Worm (Caenorhabditis elegans) whole organism, L1 larva: ENCODE results near the gene M02F4.2.

ENCODE experiments used
- C04F5.9 ChIP-seq: sonication (generic microtip); optimal IDR thresholded peaks from 2 replicates; lab custom pipeline; 2016; ENCODE audit warnings: missing genetic modification characterization, missing compliant biosample characterization
- C16A3.4 ChIP-seq: fragments of 150-350 bp; optimal IDR thresholded peaks from 2 replicates; lab custom pipeline; 2014; ENCODE audit warnings: missing biosample characterization, missing genetic modification characterization
- C34B4.2 ChIP-seq: sonication (generic microtip); optimal IDR thresholded peaks from 2 replicates; lab custom pipeline; 2017; ENCODE audit warnings: mild to moderate bottlenecking, missing genetic modification characterization, missing compliant biosample characterization
- F16B12.6 ChIP-seq: fragments of 150-350 bp; optimal IDR thresholded peaks from 2 replicates; lab custom pipeline; 2014; ENCODE audit warnings: missing biosample characterization, missing genetic modification characterization
- Y116A8C.19 ChIP-seq: sonication (generic microtip); optimal IDR thresholded peaks from 2 replicates; lab custom pipeline; 2016; ENCODE audit warnings: missing compliant biosample characterization, missing genetic modification characterization, borderline replicate concordance
- aly-2 ChIP-seq: fragments of 150-350 bp; optimal IDR thresholded peaks from 2 replicates; lab custom pipeline; 2014; ENCODE audit warnings: missing biosample characterization, missing genetic modification characterization
- ama-1 ChIP-seq: fragments of 150-350 bp; optimal IDR thresholded peaks from 2 replicates; lab custom pipeline; 2014
- ceh-63 ChIP-seq: fragments of 200-800 bp; sonication (Bioruptor generic); optimal IDR thresholded peaks from 2 replicates; lab custom pipeline; 2018; ENCODE audit warnings: mild to moderate bottlenecking, missing genetic modification characterization, missing compliant biosample characterization
- ceh-8 ChIP-seq: fragments of 200-800 bp; sonication (Bioruptor generic); optimal IDR thresholded peaks from 2 replicates; lab custom pipeline; 2018; ENCODE audit warnings: mild to moderate bottlenecking, missing genetic modification characterization, moderate library complexity, missing compliant biosample characterization
- ceh-82 ChIP-seq, 3 experiments: fragments of 150-350 bp in 1 of 3; sonication (generic microtip) in 2 of 3; optimal IDR thresholded peaks; 2 replicates each; lab custom pipeline; 2014 to 2017; ENCODE audit warnings: missing biosample characterization in 3 of 3, missing genetic modification characterization in 3 of 3
- ces-1 ChIP-seq: fragments of 150-350 bp; optimal IDR thresholded peaks from 2 replicates; lab custom pipeline; 2014; ENCODE audit warnings: missing biosample characterization, missing genetic modification reagents, missing genetic modification characterization
- dpl-1 ChIP-seq, 3 experiments: fragments of 150-350 bp in 2 of 3; sonication (generic microtip) in 1 of 3; optimal IDR thresholded peaks; 2 replicates each; lab custom pipeline; 2014 to 2017; ENCODE audit warnings: missing biosample characterization in 3 of 3, missing genetic modification characterization in 3 of 3, missing genetic modification reagents in 3 of 3
- efl-1 ChIP-seq, 4 experiments: fragments of 150-350 bp; optimal IDR thresholded peaks in 3 of 4; peaks in 1 of 4; 1 replicate in 1 of 4; 2 replicates in 3 of 4; lab custom pipeline; 2014; ENCODE audit warnings: missing biosample characterization in 2 of 4, missing genetic modification characterization in 2 of 4, missing genetic modification reagents in 2 of 4
- elt-3 ChIP-seq, 6 experiments: fragments of 150-350 bp in 1 of 6; sonication (generic microtip); optimal IDR thresholded peaks; 2 replicates each; lab custom pipeline; 2017 to 2018; ENCODE audit warnings: missing biosample characterization in 6 of 6, missing genetic modification characterization in 6 of 6, inconsistent platforms in 1 of 6
- fkh-10 ChIP-seq: sonication (generic microtip); optimal IDR thresholded peaks from 2 replicates; lab custom pipeline; 2017; ENCODE audit warnings: missing biosample characterization, missing genetic modification reagents, missing genetic modification characterization
- fkh-4 ChIP-seq: sonication (generic microtip); optimal IDR thresholded peaks from 2 replicates; lab custom pipeline; 2016; ENCODE audit warnings: missing compliant biosample characterization, missing genetic modification characterization, borderline replicate concordance
- fkh-8 ChIP-seq: sonication (generic microtip); optimal IDR thresholded peaks from 2 replicates; lab custom pipeline; 2016; ENCODE audit warnings: mild to moderate bottlenecking, missing genetic modification characterization, missing compliant biosample characterization
- hlh-4 ChIP-seq: sonication (generic microtip); optimal IDR thresholded peaks from 2 replicates; lab custom pipeline; 2016; ENCODE audit warnings: mild to moderate bottlenecking, missing genetic modification characterization, missing compliant biosample characterization
- isw-1 ChIP-seq: fragments of 200-800 bp; sonication (Bioruptor generic); IDR thresholded peaks from 2 replicates; pipeline ENCODE4 v1.3.6; 2022; ENCODE audit warnings: missing genetic modification characterization, missing compliant biosample characterization
- lin-14 ChIP-seq: fragments of 200-800 bp; sonication (Bioruptor generic); optimal IDR thresholded peaks from 2 replicates; lab custom pipeline; 2018; ENCODE audit warnings: mild to moderate bottlenecking, missing genetic modification characterization, moderate library complexity, missing compliant biosample characterization
- lin-15B ChIP-seq: fragments of 150-350 bp; sonication (generic microtip); optimal IDR thresholded peaks from 3 replicates; lab custom pipeline; 2014; ENCODE audit warnings: missing biosample characterization, missing genetic modification characterization
- lin-35 ChIP-seq, 2 experiments: fragments of 150-350 bp; optimal IDR thresholded peaks; 2 replicates each; lab custom pipeline; 2014; ENCODE audit warnings: missing biosample characterization in 2 of 2, missing genetic modification characterization in 2 of 2, missing genetic modification reagents in 2 of 2
- mep-1 ChIP-seq: fragments of 150-350 bp; optimal IDR thresholded peaks from 2 replicates; lab custom pipeline; 2014; ENCODE audit warnings: missing biosample characterization, missing genetic modification characterization
- nhr-47 ChIP-seq: sonication (generic microtip); optimal IDR thresholded peaks from 2 replicates; lab custom pipeline; 2016; ENCODE audit warnings: mild to moderate bottlenecking, missing genetic modification characterization, moderate library complexity, missing compliant biosample characterization
- nhr-71 ChIP-seq: sonication (generic microtip); optimal IDR thresholded peaks from 2 replicates; lab custom pipeline; 2016; ENCODE audit warnings: mild to moderate bottlenecking, missing genetic modification characterization, moderate library complexity, missing compliant biosample characterization
- nhr-76 ChIP-seq: sonication (generic microtip); optimal IDR thresholded peaks from 2 replicates; lab custom pipeline; 2017; ENCODE audit warnings: missing biosample characterization, missing genetic modification characterization
- nhr-84 ChIP-seq: sonication (generic microtip); optimal IDR thresholded peaks from 2 replicates; lab custom pipeline; 2017; ENCODE audit warnings: missing biosample characterization, missing genetic modification characterization
- nhr-85 ChIP-seq: sonication (generic microtip); peaks from one replicate; lab custom pipeline; 2016; ENCODE audit warnings: missing genetic modification characterization, inconsistent platforms, missing compliant biosample characterization
- pag-3 ChIP-seq: sonication (generic microtip); optimal IDR thresholded peaks from 2 replicates; lab custom pipeline; 2017; ENCODE audit warnings: missing genetic modification characterization, mild to moderate bottlenecking, missing compliant biosample characterization, antibody characterized with exemption, borderline replicate concordance; ENCODE audit not compliant: insufficient read depth
- pax-3 ChIP-seq: fragments of 200-800 bp; sonication (Bioruptor generic); optimal IDR thresholded peaks from 2 replicates; lab custom pipeline; 2018; ENCODE audit warnings: mild to moderate bottlenecking, missing genetic modification characterization, moderate library complexity, missing compliant biosample characterization
- rnt-1 ChIP-seq: sonication (generic microtip); optimal IDR thresholded peaks from 2 replicates; lab custom pipeline; 2016; ENCODE audit warnings: mild to moderate bottlenecking, missing genetic modification characterization, moderate library complexity, missing compliant biosample characterization
- skn-1 ChIP-seq: fragments of 150-350 bp; optimal IDR thresholded peaks from 2 replicates; lab custom pipeline; 2014; ENCODE audit warnings: missing biosample characterization, missing genetic modification characterization
- swsn-7 ChIP-seq: sonication (generic microtip); optimal IDR thresholded peaks from 2 replicates; lab custom pipeline; 2016; ENCODE audit warnings: missing genetic modification characterization, missing compliant biosample characterization
- tbx-2 ChIP-seq: sonication (generic microtip); optimal IDR thresholded peaks from 2 replicates; lab custom pipeline; 2016; ENCODE audit warnings: missing genetic modification characterization, missing compliant biosample characterization
- unc-130 ChIP-seq: fragments of 150-350 bp; optimal IDR thresholded peaks from 2 replicates; lab custom pipeline; 2017; ENCODE audit warnings: missing biosample characterization, missing genetic modification characterization, inconsistent platforms
- unc-98 ChIP-seq: fragments of 200-800 bp; sonication (Bioruptor generic); IDR thresholded peaks from 2 replicates; pipeline ENCODE4 v1.3.6; 2022; ENCODE audit warnings: missing genetic modification characterization, missing compliant biosample characterization
- vab-15 ChIP-seq: sonication (generic microtip); optimal IDR thresholded peaks from 2 replicates; lab custom pipeline; 2017; ENCODE audit warnings: missing genotype, mild to moderate bottlenecking, missing genetic modification characterization, missing compliant biosample characterization
- xbp-1 ChIP-seq: sonication (generic microtip); optimal IDR thresholded peaks from 2 replicates; lab custom pipeline; 2016; ENCODE audit warnings: missing genetic modification characterization, missing compliant biosample characterization
- zag-1 ChIP-seq: fragments of 150-350 bp; optimal IDR thresholded peaks from 2 replicates; lab custom pipeline; 2014; ENCODE audit warnings: missing biosample characterization, missing genetic modification characterization
- ztf-4 ChIP-seq: fragments of 150-350 bp; optimal IDR thresholded peaks from 2 replicates; lab custom pipeline; 2014; ENCODE audit warnings: missing biosample characterization, missing genetic modification characterization

M02F4.2 gene

DNA sequence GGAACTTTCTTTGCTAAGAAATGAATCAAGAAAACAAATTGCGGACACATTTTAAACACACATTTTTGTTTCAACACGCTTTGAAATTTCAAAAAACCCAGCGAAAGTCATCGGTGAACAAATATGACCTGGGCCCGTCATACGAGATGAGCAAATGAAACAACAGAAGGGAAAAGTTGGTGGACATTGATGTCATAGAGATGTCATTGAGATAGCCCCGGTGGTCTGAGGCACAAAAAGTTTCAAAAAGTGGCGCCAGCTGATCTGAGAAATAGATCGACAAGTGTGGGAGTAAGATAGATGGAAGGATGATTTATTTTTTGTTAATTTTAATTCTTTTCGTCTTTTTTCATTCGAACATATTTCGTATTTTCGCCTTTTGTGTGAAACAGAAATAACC lies 14.6 kb upstream of the M02F4.2 start:
- TF ChIP-seq C04F5.9 (no peak), ces-1 (no peak), efl-1 (optimal IDR thresholded peaks at IDR 0.05; lab: Kevin White, UChicago) (no peak), efl-1 (GFP tag; optimal IDR thresholded peaks at IDR 0.05 in 1 of 2; lab: Kevin White, UChicago) (peak in 1 of 2 experiments; percentile 60), ceh-63 (GFP tag; lab: Kevin White, UChicago) (no peak), swsn-7 (tag; lab: Kevin White, UChicago) (no peak), F16B12.6 (tag; lab: Kevin White, UChicago) (no peak), lin-14 (GFP tag; lab: Kevin White, UChicago) (peak; percentile 20), nhr-84 (tag; lab: Kevin White, UChicago) (no peak), rnt-1 (tag; lab: Kevin White, UChicago) (peak; percentile 68)
- TF ChIP-seq, all 84 proteins: peak for 3

DNA sequence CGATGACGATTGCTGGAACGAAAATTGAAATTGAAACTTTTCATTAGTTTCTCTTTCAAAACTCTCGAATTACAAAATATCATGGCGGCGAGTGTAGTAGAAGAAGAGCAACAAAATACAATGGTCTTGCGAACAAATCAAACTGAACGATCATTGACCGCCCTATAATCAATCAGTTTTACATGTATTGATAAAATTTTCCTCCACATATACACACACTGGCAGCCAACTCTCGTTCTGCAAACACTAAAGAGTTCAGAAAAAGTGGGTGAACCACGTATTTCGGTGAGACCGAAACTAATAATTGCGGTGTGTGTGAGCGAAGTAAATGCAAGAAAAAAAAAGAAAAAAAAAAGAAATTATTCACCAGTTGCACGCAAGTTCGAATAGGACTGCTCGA lies 13.1 kb upstream of the M02F4.2 start:
- TF ChIP-seq nhr-85 (tag; lab: Kevin White, UChicago) (peak; percentile 31), fkh-8 (no peak)
- TF ChIP-seq, all 84 proteins: peak for 1

DNA sequence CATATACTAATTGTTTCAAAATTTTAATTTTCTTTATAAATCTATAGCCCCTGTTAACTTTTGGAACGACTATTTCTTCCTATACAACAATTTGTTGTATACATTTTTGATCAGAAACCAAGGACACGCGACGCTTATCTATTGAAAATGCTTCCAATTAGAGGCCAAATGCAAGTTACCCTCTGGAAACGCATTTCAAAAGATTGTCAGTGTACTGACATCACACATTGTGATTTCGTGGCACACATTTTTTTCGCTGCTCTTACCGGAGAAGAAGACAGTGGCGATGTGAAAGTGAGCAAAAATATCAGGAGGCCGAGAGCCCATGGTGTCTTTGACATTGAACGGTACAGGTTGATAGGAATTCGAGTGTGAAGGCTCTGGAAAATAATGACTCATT lies 11.4 kb upstream of the M02F4.2 start, which contains the start of gene cnnm-3:
Gene cnnm-3 (minus strand): TSS at position 382 of the 400 bp plus-strand sequence.
- TF ChIP-seq C04F5.9 (no peak), unc-98 (GFP tag; lab: Robert Waterston, UW) (no peak), elt-3 (tag; optimal IDR thresholded peaks at IDR 0.05; lab: Kevin White, UChicago) (no peak), ztf-4 (no peak), pax-3 (tag; lab: Kevin White, UChicago) (no peak), nhr-47 (no peak)

DNA sequence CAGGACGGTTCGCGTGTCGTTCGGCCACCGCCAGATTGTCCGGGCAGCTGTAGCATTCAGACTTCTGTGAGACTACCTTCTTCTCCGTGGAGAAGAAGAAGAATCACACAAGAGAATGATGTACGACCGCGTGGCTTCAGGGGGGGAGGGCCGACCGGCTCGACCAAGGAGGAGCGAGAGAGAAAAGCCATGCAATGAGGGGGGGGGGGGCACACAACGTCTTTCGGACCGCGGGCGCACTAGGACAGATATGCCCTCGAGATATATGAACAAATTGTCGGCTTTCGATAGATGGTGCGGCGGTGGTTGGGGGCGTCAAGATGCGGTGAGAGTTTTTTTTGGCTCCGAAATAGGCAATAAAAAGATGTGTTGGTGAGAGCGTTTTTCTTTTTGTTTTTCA lies 6.5 kb upstream of the M02F4.2 start:
- TF ChIP-seq lin-14 (GFP tag; lab: Kevin White, UChicago) (peak; percentile 62), lin-35 (GFP tag; optimal IDR thresholded peaks at IDR 0.05; lab: Kevin White, UChicago) (no peak), rnt-1 (tag; lab: Kevin White, UChicago) (peak; percentile 6), vab-15 (tag; lab: Kevin White, UChicago) (no peak), efl-1 (optimal IDR thresholded peaks at IDR 0.05; lab: Kevin White, UChicago) (no peak), efl-1 (GFP tag; optimal IDR thresholded peaks at IDR 0.05 in 1 of 2; lab: Kevin White, UChicago) (peak in 1 of 2 experiments; percentile 72)
- TF ChIP-seq, all 84 proteins: peak for 3

ce11 chrX:3040021-3040420 lies 5.9 kb upstream of the M02F4.2 start:
- TF ChIP-seq lin-14 (GFP tag; lab: Kevin White, UChicago) (peak; percentile 20), nhr-71 (tag; lab: Kevin White, UChicago) (no peak), ces-1 (peak; percentile 15)

- TF ChIP-seq aly-2 (peak; percentile 96), lin-15B (tag; lab: Kevin White, UChicago) (no peak), zag-1 (tag; lab: Kevin White, UChicago) (no peak), unc-130 (peak; percentile 72), ama-1 (peak; percentile 55), fkh-8 (peak; percentile 91), ceh-82 (tag; optimal IDR thresholded peaks at IDR 0.05; lab: Kevin White, UChicago) (peak; percentile 79 to 89 (median 86)), isw-1 (GFP tag; lab: Robert Waterston, UW) (peak; percentile 74), fkh-4 (tag; lab: Kevin White, UChicago) (peak; percentile 66), ceh-8 (GFP tag; lab: Kevin White, UChicago) (peak; percentile 96), dpl-1 (GFP tag; optimal IDR thresholded peaks at IDR 0.05; lab: Kevin White, UChicago) (peak; percentile 10 to 49 (median 46)), C16A3.4 (peak; percentile 90), hlh-4 (tag; lab: Kevin White, UChicago) (no peak), nhr-76 (peak; percentile 72), ces-1 (no peak), C34B4.2 (no peak), tbx-2 (tag; lab: Kevin White, UChicago) (peak; percentile 92), lin-14 (GFP tag; lab: Kevin White, UChicago) (peak; percentile 92), Y116A8C.19 (tag; lab: Kevin White, UChicago) (no peak), skn-1 (peak; percentile 79), xbp-1 (tag; lab: Kevin White, UChicago) (peak; percentile 91), mep-1 (tag; lab: Kevin White, UChicago) (peak; percentile 86), vab-15 (tag; lab: Kevin White, UChicago) (no peak), fkh-10 (GFP tag; lab: Kevin White, UChicago) (peak; percentile 90), efl-1 (optimal IDR thresholded peaks at IDR 0.05; lab: Kevin White, UChicago) (peak; percentile 53 to 59), efl-1 (GFP tag; optimal IDR thresholded peaks at IDR 0.05 in 1 of 2; lab: Kevin White, UChicago) (peak; percentile 19 to 95), pag-3 (tag; lab: Kevin White, UChicago) (no peak)
These were observed 1.9 kb upstream of the M02F4.2 start for ce11 chrX:3035972-3036379.
